Fruit fly (Drosophila melanogaster) S2 (cell line): ENCODE data around the gene EMC2B.

Experiments used
- CG8478 ChIP-seq: fragments of >200 bp; optimal IDR thresholded peaks from 2 replicates; lab custom pipeline; 2018
- CTCF ChIP-seq, 2 experiments: fragments of >200 bp; optimal IDR thresholded peaks; 2 replicates each; lab custom pipeline; 2018

- TF ChIP-seq CG8478 (lab: Kevin White, UChicago), result no peak
- TF ChIP-seq CTCF (optimal IDR thresholded peaks at IDR 0.05; lab: Kevin White, UChicago), result no peak
These were observed at the start of gene EMC2B for dm6 chr3R:16991781-16992180.
